Fruit fly (Drosophila melanogaster) whole organism, embryonic: ENCODE measurements around the gene ND-30.

Experiments used
- Aef1 ChIP-seq: fragments of 200-800 bp; sonication (Bioruptor generic); IDR thresholded peaks from 3 replicates; pipeline ENCODE4 v1.3.6; 2022; ENCODE audit warnings: missing biosample characterization, missing genetic modification characterization
- CG12071 ChIP-seq: fragments of 200-800 bp; sonication (Bioruptor generic); optimal IDR thresholded peaks from 3 replicates; lab custom pipeline; 2018; ENCODE audit warnings: missing biosample characterization, mild to moderate bottlenecking, missing genetic modification characterization
- CG14965 ChIP-seq: fragments of 200-800 bp; sonication (Bioruptor generic); optimal IDR thresholded peaks from 2 replicates; lab custom pipeline; 2016; ENCODE audit warnings: missing biosample characterization, missing genetic modification characterization, borderline replicate concordance
- CG1602 ChIP-seq: fragments of 200-800 bp; sonication (Bioruptor generic); optimal IDR thresholded peaks from 3 replicates; lab custom pipeline; 2016; ENCODE audit warnings: missing biosample characterization, missing genetic modification characterization
- CG1603 ChIP-seq: fragments of 200-800 bp; sonication (Bioruptor generic); optimal IDR thresholded peaks from 2 replicates; lab custom pipeline; 2019; ENCODE audit warnings: missing biosample characterization, mild to moderate bottlenecking, missing genetic modification characterization, moderate library complexity
- CG16779 ChIP-seq: fragments of 200-800 bp; sonication (Bioruptor generic); IDR thresholded peaks from 2 replicates; pipeline ENCODE4 v1.3.6; 2022; ENCODE audit warnings: missing biosample characterization, missing genetic modification characterization
- CG16813 ChIP-seq: fragments of 200-800 bp; sonication (Bioruptor generic); IDR thresholded peaks from 3 replicates; pipeline ENCODE4 v1.3.6; 2022; ENCODE audit warnings: missing biosample characterization, missing genetic modification characterization; ENCODE audit not compliant: partially characterized antibody
- CG16863 ChIP-seq: fragments of 200-800 bp; sonication (Bioruptor generic); optimal IDR thresholded peaks from 3 replicates; lab custom pipeline; 2016; ENCODE audit warnings: missing biosample characterization, missing genetic modification characterization
- CG17186 ChIP-seq: fragments of 200-800 bp; sonication (Bioruptor generic); optimal IDR thresholded peaks from 3 replicates; lab custom pipeline; 2017; ENCODE audit warnings: missing biosample characterization, missing genetic modification reagents, missing genetic modification characterization
- CG17612 ChIP-seq: fragments of 200-800 bp; sonication (Bioruptor generic); IDR thresholded peaks from 2 replicates; pipeline ENCODE4 v1.3.6; 2022; ENCODE audit warnings: missing biosample characterization, missing genetic modification characterization
- CG2120 ChIP-seq: fragments of 200-800 bp; sonication (Bioruptor generic); optimal IDR thresholded peaks from 3 replicates; lab custom pipeline; 2016; ENCODE audit warnings: missing biosample characterization, missing genetic modification characterization
- CG2199 ChIP-seq: fragments of 200-800 bp; sonication (Bioruptor generic); IDR thresholded peaks from 3 replicates; pipeline ENCODE4 v1.3.6; 2022; ENCODE audit warnings: missing biosample characterization, missing genetic modification characterization
- CG2875 ChIP-seq: fragments of 200-800 bp; sonication (Bioruptor generic); optimal IDR thresholded peaks from 2 replicates; lab custom pipeline; 2017; ENCODE audit warnings: missing biosample characterization, mild to moderate bottlenecking, missing genetic modification characterization, missing genetic modification reagents
- CG34376 ChIP-seq: fragments of 200-800 bp; sonication (Bioruptor generic); optimal IDR thresholded peaks from 2 replicates; lab custom pipeline; 2018; ENCODE audit warnings: missing biosample characterization, mild to moderate bottlenecking, missing genetic modification characterization
- CG4328 ChIP-seq: fragments of 200-800 bp; sonication (Bioruptor generic); optimal IDR thresholded peaks from 3 replicates; lab custom pipeline; 2017; ENCODE audit warnings: missing biosample characterization, missing genetic modification reagents, missing genetic modification characterization
- CG4360 ChIP-seq: fragments of 200-800 bp; sonication (Bioruptor generic); IDR thresholded peaks from 2 replicates; pipeline ENCODE4 v1.3.6; 2022; ENCODE audit warnings: missing biosample characterization, missing genetic modification characterization
- CG4730 ChIP-seq: fragments of 200-800 bp; sonication (Bioruptor generic); IDR thresholded peaks from 2 replicates; pipeline ENCODE4 v1.3.6; 2022; ENCODE audit warnings: missing biosample characterization, missing genetic modification characterization
- CG6791 ChIP-seq: fragments of 200-800 bp; sonication (Bioruptor generic); IDR thresholded peaks from 3 replicates; pipeline ENCODE4 v1.3.6; 2022; ENCODE audit warnings: missing biosample characterization, missing genetic modification characterization; ENCODE audit not compliant: partially characterized antibody
- CG9609 ChIP-seq: fragments of 200-800 bp; sonication (Bioruptor generic); optimal IDR thresholded peaks from 3 replicates; lab custom pipeline; 2016; ENCODE audit warnings: missing biosample characterization, missing genetic modification characterization
- CG9817 ChIP-seq: fragments of 200-800 bp; sonication (Bioruptor generic); optimal IDR thresholded peaks from 2 replicates; lab custom pipeline; 2018; ENCODE audit warnings: missing biosample characterization, mild to moderate bottlenecking, missing genetic modification characterization, moderate library complexity
- CoRest ChIP-seq: fragments of 200-800 bp; sonication (Bioruptor generic); optimal IDR thresholded peaks from 3 replicates; lab custom pipeline; 2018; ENCODE audit warnings: missing biosample characterization, mild to moderate bottlenecking, missing genetic modification characterization, moderate library complexity
- Deaf1 ChIP-seq: fragments of 200-800 bp; optimal IDR thresholded peaks from 3 replicates; lab custom pipeline; 2019; ENCODE audit warnings: missing biosample characterization, mild to moderate bottlenecking, missing genetic modification characterization, moderate library complexity
- E2f1 ChIP-seq: fragments of 200-800 bp; sonication (Bioruptor generic); IDR thresholded peaks from 2 replicates; pipeline ENCODE4 v1.3.6; 2022; ENCODE audit warnings: missing biosample characterization, missing genetic modification characterization
- Ets65A ChIP-seq: fragments of 200-800 bp; sonication (Bioruptor generic); peaks from one replicate; lab custom pipeline; 2016; ENCODE audit warnings: missing biosample characterization, missing genetic modification characterization
- HHEX ChIP-seq: fragments of 200-800 bp; sonication (Bioruptor generic); optimal IDR thresholded peaks from 3 replicates; lab custom pipeline; 2017; ENCODE audit warnings: missing biosample characterization, mild to moderate bottlenecking, missing genetic modification characterization, missing genetic modification reagents
- Hey ChIP-seq: fragments of 200-800 bp; sonication (Bioruptor generic); optimal IDR thresholded peaks from 3 replicates; lab custom pipeline; 2018; ENCODE audit warnings: missing biosample characterization, mild to moderate bottlenecking, missing genetic modification characterization
- NK7.1 ChIP-seq: fragments of 200-800 bp; sonication (Bioruptor generic); optimal IDR thresholded peaks from 3 replicates; lab custom pipeline; 2016; ENCODE audit warnings: missing biosample characterization, missing genetic modification characterization
- Poxn ChIP-seq: fragments of 200-800 bp; sonication (Bioruptor generic); IDR thresholded peaks from 2 replicates; pipeline ENCODE4 v1.3.6; 2022; ENCODE audit warnings: missing biosample characterization, missing genetic modification characterization
- Scr ChIP-seq: fragments of 200-800 bp; sonication (Bioruptor generic); IDR thresholded peaks from 2 replicates; pipeline ENCODE4 v1.3.6; 2022; ENCODE audit warnings: missing biosample characterization, missing genetic modification characterization; ENCODE audit not compliant: partially characterized antibody
- bsh ChIP-seq, 2 experiments: fragments of 200-800 bp; sonication (Bioruptor generic); optimal IDR thresholded peaks; 2 replicates each; lab custom pipeline; 2017 to 2018; ENCODE audit warnings: mild to moderate bottlenecking in 2 of 2, missing biosample characterization in 2 of 2, missing genetic modification characterization in 2 of 2, moderate library complexity in 1 of 2
- cato ChIP-seq: fragments of 200-800 bp; sonication (Bioruptor generic); optimal IDR thresholded peaks from 2 replicates; lab custom pipeline; 2016; ENCODE audit warnings: missing biosample characterization, missing genetic modification characterization, borderline replicate concordance
- cwo ChIP-seq: fragments of 200-800 bp; sonication (Bioruptor generic); optimal IDR thresholded peaks from 3 replicates; lab custom pipeline; 2017; ENCODE audit warnings: missing biosample characterization, missing genetic modification characterization, mild to moderate bottlenecking, moderate library complexity, missing genetic modification reagents
- dmrt11E ChIP-seq: fragments of 200-800 bp; sonication (Bioruptor generic); optimal IDR thresholded peaks from 3 replicates; lab custom pipeline; 2018; ENCODE audit warnings: missing biosample characterization, mild to moderate bottlenecking, missing genetic modification characterization, moderate library complexity
- fd102C ChIP-seq: fragments of 200-800 bp; sonication (Bioruptor generic); optimal IDR thresholded peaks from 2 replicates; lab custom pipeline; 2018; ENCODE audit warnings: missing biosample characterization, mild to moderate bottlenecking, missing genetic modification characterization, moderate library complexity
- fd3F ChIP-seq: fragments of 200-800 bp; sonication (Bioruptor generic); optimal IDR thresholded peaks from 2 replicates; lab custom pipeline; 2018; ENCODE audit warnings: missing biosample characterization, mild to moderate bottlenecking, missing genetic modification characterization, moderate library complexity
- fru ChIP-seq: fragments of >200 bp; optimal IDR thresholded peaks from 2 replicates; lab custom pipeline; 2017
- ftz-f1 ChIP-seq: fragments of 200-800 bp; sonication (Bioruptor generic); optimal IDR thresholded peaks from 2 replicates; lab custom pipeline; 2016; ENCODE audit warnings: missing biosample characterization, missing genetic modification characterization
- lab ChIP-seq: fragments of 200-800 bp; sonication (Bioruptor generic); optimal IDR thresholded peaks from 3 replicates; lab custom pipeline; 2017; ENCODE audit warnings: missing biosample characterization, missing genetic modification characterization, mild to moderate bottlenecking, moderate library complexity, missing genetic modification reagents
- maf-S ChIP-seq: fragments of 200-800 bp; sonication (Bioruptor generic); optimal IDR thresholded peaks from 2 replicates; lab custom pipeline; 2016; ENCODE audit warnings: missing biosample characterization, missing genetic modification characterization
- odd ChIP-seq: fragments of 200-800 bp; sonication (Bioruptor generic); optimal IDR thresholded peaks from 2 replicates; lab custom pipeline; 2017; ENCODE audit warnings: missing biosample characterization, mild to moderate bottlenecking, missing genetic modification characterization
- sisA ChIP-seq: fragments of 200-800 bp; sonication (Bioruptor generic); IDR thresholded peaks from 2 replicates; pipeline ENCODE4 v1.3.6; 2022; ENCODE audit warnings: missing biosample characterization, missing genetic modification characterization
- slbo ChIP-seq: fragments of 200-800 bp; sonication (Bioruptor generic); IDR thresholded peaks from 2 replicates; pipeline ENCODE4 v1.3.6; 2022; ENCODE audit warnings: missing biosample characterization, missing genetic modification characterization
- sob ChIP-seq: fragments of 200-800 bp; sonication (Bioruptor generic); IDR thresholded peaks from 2 replicates; pipeline ENCODE4 v1.3.6; 2022; ENCODE audit warnings: missing biosample characterization, missing genetic modification characterization
- stwl ChIP-seq: fragments of 200-800 bp; sonication (Bioruptor generic); optimal IDR thresholded peaks from 3 replicates; lab custom pipeline; 2018; ENCODE audit warnings: missing biosample characterization, mild to moderate bottlenecking, missing genetic modification characterization, moderate library complexity
- sug ChIP-seq: fragments of 200-800 bp; optimal IDR thresholded peaks from 2 replicates; lab custom pipeline; 2019; ENCODE audit warnings: missing biosample characterization, mild to moderate bottlenecking, missing genetic modification characterization, moderate library complexity
- tll ChIP-seq, 2 experiments: fragments of 200-800 bp in 1 of 2; fragments of >200 bp in 1 of 2; sonication (Bioruptor generic) in 1 of 2; optimal IDR thresholded peaks; 2 replicates each; lab custom pipeline; 2017 to 2019; ENCODE audit warnings: missing biosample characterization in 2 of 2, missing genetic modification characterization in 2 of 2, mild to moderate bottlenecking in 1 of 2, moderate library complexity in 1 of 2
- unc-4 ChIP-seq: fragments of 200-800 bp; sonication (Bioruptor generic); IDR thresholded peaks from 2 replicates; pipeline ENCODE4 v1.3.6; 2022; ENCODE audit warnings: missing biosample characterization, missing genetic modification characterization; ENCODE audit not compliant: partially characterized antibody
- zf30C ChIP-seq: fragments of 200-800 bp; sonication (Bioruptor generic); optimal IDR thresholded peaks from 3 replicates; lab custom pipeline; 2018; ENCODE audit warnings: missing biosample characterization, mild to moderate bottlenecking, missing genetic modification characterization

Gene ND-30

dm6 chr3L:3148125-3149059 is 11.0 kb downstream of the ND-30 start, which contains the start of the genes Usp5 and BtbVII:
TSS of gene Usp5 (minus strand) at chr3L:3148358.
TSS of gene BtbVII (plus strand) at chr3L:3148646.
- TF ChIP-seq CG4360 (GFP tag; lab: Robert Waterston, UW) (peak; percentile 65), CG16863 (GFP tag; lab: Kevin White, UChicago) (peak; percentile 68), maf-S (GFP tag; lab: Kevin White, UChicago) (peak; percentile 49), CG9817 (tag; lab: Kevin White, UChicago) (peak; percentile 39), CG1602 (GFP tag; lab: Kevin White, UChicago) (peak; percentile 47), CG12071 (GFP tag; lab: Kevin White, UChicago) (no peak), Hey (tag; lab: Kevin White, UChicago) (no peak), CG16779 (no peak), cato (GFP tag; lab: Kevin White, UChicago) (peak; percentile 27), CG9609 (GFP tag; lab: Kevin White, UChicago) (peak; percentile 54), sob (GFP tag; lab: Robert Waterston, UW) (peak; percentile 47), CG2875 (GFP tag; lab: Kevin White, UChicago) (no peak), zf30C (GFP tag; lab: Kevin White, UChicago) (no peak), CG6791 (GFP tag; lab: Robert Waterston, UW) (peak; percentile 80), sisA (peak; percentile 59), cwo (GFP tag; lab: Kevin White, UChicago) (no peak), CG4730 (GFP tag; lab: Robert Waterston, UW) (no peak), ftz-f1 (peak; percentile 87), CG17612 (GFP tag; lab: Robert Waterston, UW) (no peak), CG17186 (GFP tag; lab: Kevin White, UChicago) (no peak), CG34376 (GFP tag; lab: Kevin White, UChicago) (peak; percentile 81), CG4328 (GFP tag; lab: Kevin White, UChicago) (peak; percentile 29), Poxn (no peak), NK7.1 (GFP tag; lab: Kevin White, UChicago) (peak; percentile 32), dmrt11E (tag; lab: Kevin White, UChicago) (peak; percentile 55), HHEX (GFP tag; lab: Kevin White, UChicago) (no peak), CG16813 (GFP tag; lab: Robert Waterston, UW) (peak; percentile 95), CG1603 (peak; percentile 83), CG2199 (no peak), unc-4 (GFP tag; lab: Robert Waterston, UW) (peak; percentile 98), fru (no peak), fd3F (GFP tag; lab: Kevin White, UChicago) (peak; percentile 36), Scr (GFP tag; lab: Robert Waterston, UW) (peak; percentile 99), slbo (GFP tag; lab: Robert Waterston, UW) (peak; percentile 64), Deaf1 (tag; lab: Kevin White, UChicago) (no peak), Ets65A (GFP tag; lab: Kevin White, UChicago) (peak; percentile 91), fd102C (GFP tag; lab: Kevin White, UChicago) (no peak), CG14965 (GFP tag; lab: Kevin White, UChicago) (no peak), bsh (GFP tag; optimal IDR thresholded peaks at IDR 0.05; lab: Kevin White, UChicago) (peak in 1 of 2 experiments; percentile 51), lab (GFP tag; lab: Kevin White, UChicago) (peak; percentile 67), stwl (tag; lab: Kevin White, UChicago) (peak; percentile 61), CoRest (tag; lab: Kevin White, UChicago) (peak; percentile 49), tll (GFP tag; optimal IDR thresholded peaks at IDR 0.05; lab: Kevin White, UChicago) (peak in 1 of 2 experiments; percentile 61), odd (GFP tag; lab: Kevin White, UChicago) (no peak), sug (tag; lab: Kevin White, UChicago) (peak; percentile 64), Aef1 (GFP tag; lab: Robert Waterston, UW) (peak; percentile 84), CG2120 (GFP tag; lab: Kevin White, UChicago) (peak; percentile 84), E2f1 (GFP tag; lab: Robert Waterston, UW) (peak; percentile 49; the same call in 1 of the 2 replicates)
